Fruit fly (Drosophila melanogaster) whole organism, prepupa: ENCODE data around the gene CG13847.

Experiments
- Blimp-1 ChIP-seq: fragments of 200-800 bp; sonication (Bioruptor generic); optimal IDR thresholded peaks from 3 replicates; lab custom pipeline; 2017; ENCODE audit warnings: missing biosample characterization, missing genetic modification characterization, mild to moderate bottlenecking, moderate library complexity, missing genetic modification reagents
- CG10631 ChIP-seq: fragments of 200-800 bp; sonication (Bioruptor generic); optimal IDR thresholded peaks from 2 replicates; lab custom pipeline; 2016; ENCODE audit warnings: missing biosample characterization, missing genetic modification characterization
- CG10669 ChIP-seq: fragments of 200-800 bp; sonication (Bioruptor generic); optimal IDR thresholded peaks from 3 replicates; lab custom pipeline; 2018; ENCODE audit warnings: missing biosample characterization, mild to moderate bottlenecking, missing genetic modification characterization, moderate library complexity
- CG11294 ChIP-seq: fragments of 200-800 bp; sonication (Bioruptor generic); IDR thresholded peaks from 2 replicates; pipeline ENCODE4 v1.3.6; 2022; ENCODE audit warnings: missing biosample characterization, missing genetic modification characterization
- CG11902 ChIP-seq: fragments of 200-800 bp; sonication (Bioruptor generic); optimal IDR thresholded peaks from 3 replicates; lab custom pipeline; 2016; ENCODE audit warnings: missing biosample characterization, missing genetic modification characterization
- CG15336 ChIP-seq: fragments of 200-800 bp; sonication (Bioruptor generic); IDR thresholded peaks from 2 replicates; pipeline ENCODE4 v1.3.6; 2022; ENCODE audit warnings: missing biosample characterization, missing genetic modification characterization
- CG16779 ChIP-seq: fragments of 200-800 bp; sonication (Bioruptor generic); optimal IDR thresholded peaks from 3 replicates; lab custom pipeline; 2017; ENCODE audit warnings: missing biosample characterization, mild to moderate bottlenecking, missing genetic modification characterization
- CG31627 ChIP-seq: fragments of 200-800 bp; sonication (Bioruptor generic); optimal IDR thresholded peaks from 3 replicates; lab custom pipeline; 2016; ENCODE audit warnings: missing biosample characterization, missing genetic modification characterization
- CG32006 ChIP-seq: fragments of 200-800 bp; sonication (Bioruptor generic); optimal IDR thresholded peaks from 3 replicates; lab custom pipeline; 2017; ENCODE audit warnings: missing biosample characterization, mild to moderate bottlenecking, missing genetic modification characterization
- CG34406 ChIP-seq: fragments of 200-800 bp; sonication (Bioruptor generic); optimal IDR thresholded peaks from 3 replicates; lab custom pipeline; 2016; ENCODE audit warnings: missing biosample characterization, missing genetic modification characterization
- CG3919 ChIP-seq: fragments of 200-800 bp; sonication (Bioruptor generic); optimal IDR thresholded peaks from 3 replicates; lab custom pipeline; 2016; ENCODE audit warnings: missing biosample characterization, missing genetic modification characterization
- CG4318 ChIP-seq: fragments of 200-800 bp; sonication (Bioruptor generic); optimal IDR thresholded peaks from 3 replicates; lab custom pipeline; 2017; ENCODE audit warnings: missing biosample characterization, mild to moderate bottlenecking, missing genetic modification characterization
- CG6792 ChIP-seq: fragments of 200-800 bp; sonication (Bioruptor generic); optimal IDR thresholded peaks from 3 replicates; lab custom pipeline; 2016; ENCODE audit warnings: missing biosample characterization, missing genetic modification characterization
- CG6808 ChIP-seq: fragments of 200-800 bp; sonication (Bioruptor generic); optimal IDR thresholded peaks from 3 replicates; lab custom pipeline; 2017; ENCODE audit warnings: missing biosample characterization, missing genetic modification characterization, mild to moderate bottlenecking, moderate library complexity, missing genetic modification reagents
- CG6854 ChIP-seq: fragments of 200-800 bp; sonication (Bioruptor generic); optimal IDR thresholded peaks from 2 replicates; lab custom pipeline; 2017; ENCODE audit warnings: missing biosample characterization, mild to moderate bottlenecking, missing genetic modification characterization
- CG7368 ChIP-seq: fragments of 200-800 bp; sonication (Bioruptor generic); optimal IDR thresholded peaks from 3 replicates; lab custom pipeline; 2016; ENCODE audit warnings: missing biosample characterization, missing genetic modification characterization
- CG8119 ChIP-seq: fragments of 200-800 bp; sonication (Bioruptor generic); IDR thresholded peaks from 3 replicates; pipeline ENCODE4 v1.3.6; 2022; ENCODE audit warnings: missing biosample characterization, missing genetic modification characterization
- CG8319 ChIP-seq: fragments of 200-800 bp; sonication (Bioruptor generic); optimal IDR thresholded peaks from 3 replicates; lab custom pipeline; 2016; ENCODE audit warnings: missing biosample characterization, missing genetic modification characterization
- CG8632 ChIP-seq: fragments of 200-800 bp; sonication (Bioruptor generic); optimal IDR thresholded peaks from 3 replicates; lab custom pipeline; 2016; ENCODE audit warnings: missing biosample characterization, missing genetic modification characterization
- CG9139 ChIP-seq: fragments of 200-800 bp; sonication (Bioruptor generic); optimal IDR thresholded peaks from 3 replicates; lab custom pipeline; 2017; ENCODE audit warnings: missing biosample characterization, mild to moderate bottlenecking, missing genetic modification characterization
- Eip75B ChIP-seq: fragments of 200-800 bp; sonication (Bioruptor generic); optimal IDR thresholded peaks from 3 replicates; lab custom pipeline; 2016; ENCODE audit warnings: missing biosample characterization, missing genetic modification characterization
- Eip78C ChIP-seq: fragments of 200-800 bp; sonication (Bioruptor generic); peaks from one replicate; lab custom pipeline; 2016; ENCODE audit warnings: missing biosample characterization, missing genetic modification characterization
- Eip93F ChIP-seq: fragments of 200-800 bp; sonication (Bioruptor generic); optimal IDR thresholded peaks from 2 replicates; lab custom pipeline; 2016; ENCODE audit warnings: missing biosample characterization, mild to moderate bottlenecking, missing genetic modification characterization
- Ets21C ChIP-seq: fragments of 200-800 bp; sonication (Bioruptor generic); optimal IDR thresholded peaks from 3 replicates; lab custom pipeline; 2016; ENCODE audit warnings: missing biosample characterization, missing genetic modification characterization
- Ets96B ChIP-seq: fragments of 200-800 bp; optimal IDR thresholded peaks from 2 replicates; lab custom pipeline; 2019; ENCODE audit warnings: missing biosample characterization, mild to moderate bottlenecking, missing genetic modification characterization, moderate library complexity
- Gug ChIP-seq: fragments of 200-800 bp; sonication (Bioruptor generic); IDR thresholded peaks from 2 replicates; pipeline ENCODE4 v1.3.6; 2022; ENCODE audit warnings: missing biosample characterization, missing genetic modification characterization
- Hr39 ChIP-seq: fragments of 200-800 bp; sonication (Bioruptor generic); optimal IDR thresholded peaks from 2 replicates; lab custom pipeline; 2016; ENCODE audit warnings: missing biosample characterization, missing genetic modification characterization
- Hr4 ChIP-seq: fragments of 200-800 bp; sonication (Bioruptor generic); optimal IDR thresholded peaks from 3 replicates; lab custom pipeline; 2016; ENCODE audit warnings: missing biosample characterization, missing genetic modification characterization
- Lpt ChIP-seq: fragments of 200-800 bp; sonication (Bioruptor generic); optimal IDR thresholded peaks from 3 replicates; lab custom pipeline; 2016; ENCODE audit warnings: missing biosample characterization, missing genetic modification characterization
- OdsH ChIP-seq: fragments of 200-800 bp; sonication (Bioruptor generic); optimal IDR thresholded peaks from 3 replicates; lab custom pipeline; 2016; ENCODE audit warnings: missing biosample characterization, missing genetic modification characterization
- Smox ChIP-seq: fragments of 200-800 bp; sonication (Bioruptor generic); optimal IDR thresholded peaks from 3 replicates; lab custom pipeline; 2016; ENCODE audit warnings: missing biosample characterization, missing genetic modification characterization
- Sox14 ChIP-seq: fragments of 200-800 bp; sonication (Bioruptor generic); optimal IDR thresholded peaks from 3 replicates; lab custom pipeline; 2016; ENCODE audit warnings: missing biosample characterization, missing genetic modification characterization
- Sox15 ChIP-seq: fragments of 200-800 bp; sonication (Bioruptor generic); optimal IDR thresholded peaks from 3 replicates; lab custom pipeline; 2016; ENCODE audit warnings: missing biosample characterization, missing genetic modification characterization
- acj6 ChIP-seq: fragments of 200-800 bp; sonication (Bioruptor generic); optimal IDR thresholded peaks from 3 replicates; lab custom pipeline; 2016; ENCODE audit warnings: missing biosample characterization, missing genetic modification characterization
- cyc ChIP-seq: fragments of 200-800 bp; sonication (Bioruptor generic); optimal IDR thresholded peaks from 3 replicates; lab custom pipeline; 2016; ENCODE audit warnings: missing biosample characterization, missing genetic modification characterization
- dac ChIP-seq: fragments of 200-800 bp; sonication (Bioruptor generic); optimal IDR thresholded peaks from 2 replicates; lab custom pipeline; 2017; ENCODE audit warnings: missing biosample characterization, mild to moderate bottlenecking, missing genetic modification characterization
- dsx ChIP-seq: fragments of 200-800 bp; optimal IDR thresholded peaks from 3 replicates; lab custom pipeline; 2019; ENCODE audit warnings: missing biosample characterization, mild to moderate bottlenecking, missing genetic modification characterization, moderate library complexity; ENCODE audit not compliant: poor library complexity, severe bottlenecking
- fd59A ChIP-seq: fragments of 200-800 bp; sonication (Bioruptor generic); optimal IDR thresholded peaks from 2 replicates; lab custom pipeline; 2017; ENCODE audit warnings: missing biosample characterization, mild to moderate bottlenecking, missing genetic modification characterization, missing genetic modification reagents
- fd85E ChIP-seq: fragments of 200-800 bp; sonication (Bioruptor generic); optimal IDR thresholded peaks from 3 replicates; lab custom pipeline; 2016; ENCODE audit warnings: missing biosample characterization, missing genetic modification characterization
- fkh ChIP-seq: fragments of 200-800 bp; sonication (Bioruptor generic); optimal IDR thresholded peaks from 3 replicates; lab custom pipeline; 2017; ENCODE audit warnings: missing biosample characterization, mild to moderate bottlenecking, missing genetic modification characterization, moderate library complexity
- lz ChIP-seq: fragments of 200-800 bp; sonication (Bioruptor generic); optimal IDR thresholded peaks from 3 replicates; lab custom pipeline; 2016; ENCODE audit warnings: missing biosample characterization, missing genetic modification characterization
- pdm3 ChIP-seq: fragments of 200-800 bp; sonication (Bioruptor generic); optimal IDR thresholded peaks from 3 replicates; lab custom pipeline; 2016; ENCODE audit warnings: missing biosample characterization, missing genetic modification characterization
- spab ChIP-seq: fragments of 200-800 bp; sonication (Bioruptor generic); optimal IDR thresholded peaks from 2 replicates; lab custom pipeline; 2017; ENCODE audit warnings: missing biosample characterization, mild to moderate bottlenecking, missing genetic modification characterization, missing genetic modification reagents
- svp ChIP-seq: fragments of 200-800 bp; sonication (Bioruptor generic); peaks from one replicate; lab custom pipeline; 2016; ENCODE audit warnings: missing biosample characterization, missing genetic modification characterization
- topi ChIP-seq: fragments of 200-800 bp; sonication (Bioruptor generic); optimal IDR thresholded peaks from 3 replicates; lab custom pipeline; 2016; ENCODE audit warnings: missing biosample characterization, missing genetic modification characterization
- vri ChIP-seq: fragments of 200-800 bp; sonication (Bioruptor generic); optimal IDR thresholded peaks from 3 replicates; lab custom pipeline; 2016; ENCODE audit warnings: missing biosample characterization, mild to moderate bottlenecking, missing genetic modification characterization

The CG13847 gene

DNA sequence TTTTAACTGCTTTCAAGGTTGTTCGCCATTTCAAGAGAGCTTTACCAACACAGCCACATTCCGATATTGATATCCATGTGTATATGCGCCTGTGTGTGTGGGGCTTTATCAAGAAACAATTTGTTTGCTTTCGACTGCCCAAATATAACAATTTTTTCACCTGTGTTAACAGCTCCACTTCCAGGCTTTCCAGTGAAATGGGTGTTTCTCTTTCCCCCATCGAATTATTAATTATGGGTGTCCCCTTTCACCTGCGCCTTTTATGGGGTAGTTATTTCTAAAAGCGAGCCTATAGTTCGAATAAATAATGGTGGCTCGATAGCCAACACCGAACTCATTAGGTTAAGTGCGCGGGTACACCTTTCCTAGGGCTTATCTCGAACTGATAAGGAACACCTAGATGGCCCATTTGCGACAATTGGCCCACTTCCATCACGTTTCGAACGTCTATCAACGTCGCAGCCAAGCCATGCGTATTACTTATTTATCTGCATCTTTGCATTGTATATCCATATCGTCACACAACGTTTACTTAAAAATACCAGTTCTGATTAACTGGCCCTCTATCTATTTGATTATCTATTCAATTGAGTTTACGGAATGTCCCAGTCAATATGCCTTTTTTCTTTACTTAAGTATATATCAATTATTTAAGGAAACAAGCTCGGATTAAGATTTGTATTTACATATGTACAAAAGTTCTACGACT, 23.9 kb downstream of the CG13847 start:
- TF ChIP-seq CG9139 (GFP tag; lab: Kevin White, UChicago) (no peak), vri (GFP tag; lab: Kevin White, UChicago) (peak; percentile 27), svp (GFP tag; lab: Kevin White, UChicago) (peak; percentile 73), fd85E (no peak), Eip75B (GFP tag; lab: Kevin White, UChicago) (no peak), Ets96B (tag; lab: Kevin White, UChicago) (no peak), CG34406 (no peak), fd59A (GFP tag; lab: Kevin White, UChicago) (no peak), cyc (GFP tag; lab: Kevin White, UChicago) (no peak), topi (GFP tag; lab: Kevin White, UChicago) (no peak), CG32006 (no peak), CG6792 (GFP tag; lab: Kevin White, UChicago) (no peak), Blimp-1 (no peak), Hr39 (GFP tag; lab: Kevin White, UChicago) (no peak), Lpt (GFP tag; lab: Kevin White, UChicago) (no peak), CG15336 (GFP tag; lab: Robert Waterston, UW) (no peak), CG10669 (GFP tag; lab: Kevin White, UChicago) (no peak), Eip78C (GFP tag; lab: Kevin White, UChicago) (peak; percentile 27), Sox15 (GFP tag; lab: Kevin White, UChicago) (no peak), fkh (peak; percentile 86)

DNA sequence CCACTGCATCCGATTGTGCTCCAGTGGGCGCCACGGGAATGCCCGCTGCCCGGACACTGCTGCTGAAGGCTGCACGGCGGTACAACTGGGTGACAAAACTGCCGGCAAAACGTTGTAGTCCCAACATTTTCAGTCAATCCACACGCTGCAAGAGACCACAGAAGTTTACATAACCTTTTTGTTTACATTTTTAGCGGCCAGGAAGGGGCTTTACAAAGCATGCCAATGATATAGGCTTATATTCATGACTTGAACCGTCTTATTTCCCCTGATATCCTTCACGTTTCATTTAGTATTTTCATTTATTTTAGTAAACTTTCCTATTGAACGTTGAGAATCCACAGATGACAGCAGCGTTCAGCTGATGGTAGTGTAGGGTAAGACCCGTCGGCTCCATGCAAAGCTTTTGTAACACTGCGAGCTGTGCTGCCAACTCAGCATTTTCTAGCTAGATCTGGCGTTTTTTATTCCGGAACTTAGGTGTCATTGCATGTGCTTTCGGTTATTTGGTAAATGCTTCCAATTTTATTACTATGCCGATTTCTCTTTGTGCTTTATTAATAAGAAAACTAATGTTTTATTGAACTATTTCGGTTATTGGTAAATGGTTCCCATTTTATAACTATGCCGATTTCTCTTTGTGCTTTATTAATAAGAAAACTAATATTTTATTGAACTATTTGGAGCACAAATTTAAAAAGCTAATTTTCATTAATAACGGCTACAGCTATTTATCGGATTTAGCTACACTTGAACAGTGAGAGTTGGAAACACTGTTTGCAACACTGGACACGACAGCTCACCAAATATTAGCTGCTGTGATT, 25.2 kb downstream of the CG13847 start, which contains the start of the genes CG13850 and lqfR:
TSS of gene CG13850 (minus strand) at position 379 of the 824 bp plus-strand sequence.
TSS of gene lqfR (plus strand) at position 765 of the 824 bp plus-strand sequence.
- TF ChIP-seq Ets96B (tag; lab: Kevin White, UChicago) (peak; percentile 6), CG8632 (GFP tag; lab: Kevin White, UChicago) (peak; percentile 71), CG3919 (GFP tag; lab: Kevin White, UChicago) (peak; percentile 74), CG10669 (GFP tag; lab: Kevin White, UChicago) (no peak), topi (GFP tag; lab: Kevin White, UChicago) (peak; percentile 80), lz (GFP tag; lab: Kevin White, UChicago) (peak; percentile 81), fkh (peak; percentile 64), Eip93F (no peak), CG11902 (peak; percentile 72), CG16779 (tag; lab: Kevin White, UChicago) (no peak), CG31627 (GFP tag; lab: Kevin White, UChicago) (peak; percentile 83), dac (GFP tag; lab: Kevin White, UChicago) (no peak), pdm3 (GFP tag; lab: Kevin White, UChicago) (peak; percentile 84), fd85E (peak; percentile 38), CG10631 (GFP tag; lab: Kevin White, UChicago) (peak; percentile 80), CG7368 (no peak), OdsH (GFP tag; lab: Kevin White, UChicago) (no peak), CG6854 (GFP tag; lab: Kevin White, UChicago) (no peak), vri (GFP tag; lab: Kevin White, UChicago) (peak; percentile 43), acj6 (GFP tag; lab: Kevin White, UChicago) (peak; percentile 71), Ets21C (peak; percentile 71), CG11294 (GFP tag; lab: Robert Waterston, UW) (peak; percentile 18; the same call in 1 of the 2 replicates), CG6808 (GFP tag; lab: Kevin White, UChicago) (no peak), Sox14 (peak; percentile 79), CG4318 (GFP tag; lab: Kevin White, UChicago) (no peak), Lpt (GFP tag; lab: Kevin White, UChicago) (peak; percentile 39), CG8119 (no peak), dsx (GFP tag; lab: Kevin White, UChicago) (no peak), spab (GFP tag; lab: Kevin White, UChicago) (no peak), Smox (GFP tag; lab: Kevin White, UChicago) (peak; percentile 72), CG15336 (GFP tag; lab: Robert Waterston, UW) (no peak), Eip75B (GFP tag; lab: Kevin White, UChicago) (peak; percentile 79), fd59A (GFP tag; lab: Kevin White, UChicago) (peak; percentile 62), CG8319 (GFP tag; lab: Kevin White, UChicago) (peak; percentile 69), Gug (GFP tag; lab: Robert Waterston, UW) (0 out of 2 replicates have a peak, but pooled peaks have one; percentile 31), CG32006 (no peak), Hr4 (GFP tag; lab: Kevin White, UChicago) (no peak)
